Worm (Caenorhabditis elegans) whole organism, L1 larva: Measurements from ENCODE around the gene Y61B8B.3.

Experiments
- C34B4.2 ChIP-seq: sonication (generic microtip); optimal IDR thresholded peaks from 2 replicates; lab custom pipeline; 2017; ENCODE audit warnings: mild to moderate bottlenecking, missing genetic modification characterization, missing compliant biosample characterization
- ceh-63 ChIP-seq: fragments of 200-800 bp; sonication (Bioruptor generic); optimal IDR thresholded peaks from 2 replicates; lab custom pipeline; 2018; ENCODE audit warnings: mild to moderate bottlenecking, missing genetic modification characterization, missing compliant biosample characterization
- ces-1 ChIP-seq: fragments of 150-350 bp; optimal IDR thresholded peaks from 2 replicates; lab custom pipeline; 2014; ENCODE audit warnings: missing biosample characterization, missing genetic modification reagents, missing genetic modification characterization
- dsc-1 ChIP-seq: sonication (generic microtip); optimal IDR thresholded peaks from 2 replicates; lab custom pipeline; 2016; ENCODE audit warnings: mild to moderate bottlenecking, missing genetic modification characterization, missing compliant biosample characterization
- efl-3 ChIP-seq: fragments of 200-800 bp; sonication (Bioruptor generic); optimal IDR thresholded peaks from 2 replicates; lab custom pipeline; 2018; ENCODE audit warnings: mild to moderate bottlenecking, missing genetic modification characterization, missing compliant biosample characterization
- egl-13 ChIP-seq: sonication (generic microtip); optimal IDR thresholded peaks from 2 replicates; lab custom pipeline; 2016; ENCODE audit warnings: missing genotype, missing genetic modification reagents, missing genetic modification characterization, missing compliant biosample characterization
- egl-27 ChIP-seq, 2 experiments: fragments of 150-350 bp in 1 of 2; sonication (generic microtip); optimal IDR thresholded peaks; 3 replicates each; lab custom pipeline; 2017 to 2018; ENCODE audit warnings: missing biosample characterization in 2 of 2, missing genetic modification characterization in 2 of 2, missing genetic modification reagents in 2 of 2
- elt-2 ChIP-seq: sonication (generic microtip); optimal IDR thresholded peaks from 2 replicates; lab custom pipeline; 2016; ENCODE audit warnings: missing genetic modification characterization, mild to moderate bottlenecking, inconsistent platforms, missing compliant biosample characterization, missing genetic modification reagents
- elt-3 ChIP-seq, 6 experiments: fragments of 150-350 bp in 1 of 6; sonication (generic microtip); optimal IDR thresholded peaks; 2 replicates each; lab custom pipeline; 2017 to 2018; ENCODE audit warnings: missing biosample characterization in 6 of 6, missing genetic modification characterization in 6 of 6, inconsistent platforms in 1 of 6
- fkh-10 ChIP-seq: sonication (generic microtip); optimal IDR thresholded peaks from 2 replicates; lab custom pipeline; 2017; ENCODE audit warnings: missing biosample characterization, missing genetic modification reagents, missing genetic modification characterization
- fkh-4 ChIP-seq: sonication (generic microtip); optimal IDR thresholded peaks from 2 replicates; lab custom pipeline; 2016; ENCODE audit warnings: missing compliant biosample characterization, missing genetic modification characterization, borderline replicate concordance
- fos-1 ChIP-seq: fragments of 150-350 bp; optimal IDR thresholded peaks from 2 replicates; lab custom pipeline; 2014; ENCODE audit warnings: missing biosample characterization, missing genetic modification characterization
- grh-1 ChIP-seq: fragments of 200-800 bp; sonication (Bioruptor generic); IDR thresholded peaks from 2 replicates; pipeline ENCODE4 v1.3.6; 2022; ENCODE audit warnings: missing genetic modification reagents, missing genetic modification characterization, missing compliant biosample characterization
- hlh-17 ChIP-seq: fragments of 200-800 bp; sonication (Bioruptor generic); optimal IDR thresholded peaks from 2 replicates; lab custom pipeline; 2018; ENCODE audit warnings: missing genetic modification characterization, mild to moderate bottlenecking, missing compliant biosample characterization, moderate library complexity, borderline replicate concordance
- hpl-2 ChIP-seq: fragments of 150-350 bp; optimal IDR thresholded peaks from 2 replicates; lab custom pipeline; 2014; ENCODE audit warnings: missing biosample characterization, missing genetic modification reagents, missing genetic modification characterization
- jun-1 ChIP-seq: fragments of 150-350 bp; optimal IDR thresholded peaks from 2 replicates; lab custom pipeline; 2014; ENCODE audit warnings: missing biosample characterization, missing genetic modification reagents, missing genetic modification characterization
- mef-2 ChIP-seq: fragments of 150-350 bp; optimal IDR thresholded peaks from 2 replicates; lab custom pipeline; 2014; ENCODE audit warnings: missing biosample characterization, missing genetic modification characterization
- nhr-11 ChIP-seq: fragments of 150-350 bp; optimal IDR thresholded peaks from 2 replicates; lab custom pipeline; 2014; ENCODE audit warnings: missing biosample characterization, missing genetic modification characterization
- nhr-19 ChIP-seq: fragments of 200-800 bp; sonication (Bioruptor generic); conservative IDR thresholded peaks from 2 replicates; pipeline ENCODE4 v1.3.6; 2022; ENCODE audit warnings: missing genetic modification characterization, missing compliant biosample characterization
- nhr-237 ChIP-seq: fragments of 150-350 bp; optimal IDR thresholded peaks from 2 replicates; lab custom pipeline; 2014; ENCODE audit warnings: missing biosample characterization, missing genetic modification characterization
- nhr-71 ChIP-seq: sonication (generic microtip); optimal IDR thresholded peaks from 2 replicates; lab custom pipeline; 2016; ENCODE audit warnings: mild to moderate bottlenecking, missing genetic modification characterization, moderate library complexity, missing compliant biosample characterization
- nhr-84 ChIP-seq: sonication (generic microtip); optimal IDR thresholded peaks from 2 replicates; lab custom pipeline; 2017; ENCODE audit warnings: missing biosample characterization, missing genetic modification characterization
- nhr-85 ChIP-seq: sonication (generic microtip); peaks from one replicate; lab custom pipeline; 2016; ENCODE audit warnings: missing genetic modification characterization, inconsistent platforms, missing compliant biosample characterization
- nhr-90 ChIP-seq: sonication (generic microtip); optimal IDR thresholded peaks from 2 replicates; lab custom pipeline; 2016; ENCODE audit warnings: mild to moderate bottlenecking, missing genetic modification characterization, missing compliant biosample characterization; ENCODE audit not compliant: poor library complexity
- pax-3 ChIP-seq: fragments of 200-800 bp; sonication (Bioruptor generic); optimal IDR thresholded peaks from 2 replicates; lab custom pipeline; 2018; ENCODE audit warnings: mild to moderate bottlenecking, missing genetic modification characterization, moderate library complexity, missing compliant biosample characterization
- pqm-1 ChIP-seq: sonication (generic microtip); optimal IDR thresholded peaks from 3 replicates; lab custom pipeline; 2017; ENCODE audit warnings: missing biosample characterization, missing genetic modification characterization
- snu-23 ChIP-seq: sonication (generic microtip); optimal IDR thresholded peaks from 2 replicates; lab custom pipeline; 2016; ENCODE audit warnings: missing genetic modification characterization, missing compliant biosample characterization
- sox-4 ChIP-seq: sonication (generic microtip); optimal IDR thresholded peaks from 2 replicates; lab custom pipeline; 2016; ENCODE audit warnings: missing genetic modification characterization, missing compliant biosample characterization
- sptf-1 ChIP-seq: fragments of 150-350 bp; optimal IDR thresholded peaks from 2 replicates; lab custom pipeline; 2014; ENCODE audit warnings: missing biosample characterization, missing genetic modification characterization
- tbx-2 ChIP-seq: sonication (generic microtip); optimal IDR thresholded peaks from 2 replicates; lab custom pipeline; 2016; ENCODE audit warnings: missing genetic modification characterization, missing compliant biosample characterization
- unc-130 ChIP-seq: fragments of 150-350 bp; optimal IDR thresholded peaks from 2 replicates; lab custom pipeline; 2017; ENCODE audit warnings: missing biosample characterization, missing genetic modification characterization, inconsistent platforms
- unc-30 ChIP-seq: sonication (generic microtip); optimal IDR thresholded peaks from 2 replicates; lab custom pipeline; 2017; ENCODE audit warnings: missing biosample characterization, missing genetic modification characterization
- vab-15 ChIP-seq: sonication (generic microtip); optimal IDR thresholded peaks from 2 replicates; lab custom pipeline; 2017; ENCODE audit warnings: missing genotype, mild to moderate bottlenecking, missing genetic modification characterization, missing compliant biosample characterization
- xbp-1 ChIP-seq: sonication (generic microtip); optimal IDR thresholded peaks from 2 replicates; lab custom pipeline; 2016; ENCODE audit warnings: missing genetic modification characterization, missing compliant biosample characterization
- zip-4 ChIP-seq: fragments of 200-800 bp; sonication (Bioruptor generic); optimal IDR thresholded peaks from 2 replicates; lab custom pipeline; 2018; ENCODE audit warnings: mild to moderate bottlenecking, missing genetic modification characterization, moderate library complexity, missing compliant biosample characterization
- ztf-11 ChIP-seq, 2 experiments: sonication (generic microtip); optimal IDR thresholded peaks; 2 replicates each; lab custom pipeline; 2016 to 2017; ENCODE audit warnings: missing genetic modification characterization in 2 of 2, missing biosample characterization in 1 of 2, missing compliant biosample characterization in 1 of 2

The Y61B8B.3 gene

DNA sequence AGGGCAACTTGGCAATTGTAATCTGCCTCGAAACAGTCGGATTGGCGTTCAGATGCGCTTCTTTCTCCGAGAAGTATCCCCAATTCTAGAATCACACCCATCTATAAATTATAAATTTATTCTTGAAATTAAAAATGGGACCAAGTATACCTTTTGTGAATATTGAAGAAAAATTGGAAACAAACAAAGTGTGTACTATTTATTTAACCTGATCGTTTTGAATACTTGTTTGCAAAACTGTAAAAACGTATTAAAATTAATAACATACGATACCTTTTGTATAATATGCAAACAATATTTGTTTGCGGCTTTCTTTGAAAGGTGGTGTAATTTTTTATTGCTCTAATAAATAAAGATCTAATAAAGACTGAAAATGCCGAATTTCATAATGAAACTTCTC is at the start of gene Y61B8B.3:
Gene Y61B8B.3, minus strand, starts transcription at position 101 of the 400 bp plus-strand sequence.
- no peak for TF ChIP-seq dsc-1 (tag; lab: Kevin White, UChicago)
- TF ChIP-seq snu-23 (GFP tag; lab: Kevin White, UChicago) = no peak
- TF ChIP-seq egl-13 (tag; lab: Kevin White, UChicago) = no peak
- TF ChIP-seq sox-4 = no peak
- TF ChIP-seq ztf-11 (tag; optimal IDR thresholded peaks at IDR 0.05; lab: Kevin White, UChicago) = no peak
- no peak for TF ChIP-seq xbp-1 (tag; lab: Kevin White, UChicago)

ce11 chrV:17352827-17353373 is 40.6 kb upstream of the Y61B8B.3 start, which contains the start of the genes fbxa-134 and F47H4.2:
fbxa-134 (minus strand) TSS chrV:17352870.
F47H4.2 (plus strand) TSS chrV:17353323.
- no peak for TF ChIP-seq fkh-4 (tag; lab: Kevin White, UChicago)
- TF ChIP-seq elt-2 = peak; percentile 78
- TF ChIP-seq hlh-17 (GFP tag; lab: Kevin White, UChicago) = no peak
- TF ChIP-seq pax-3 (tag; lab: Kevin White, UChicago) = no peak
- no peak for TF ChIP-seq jun-1 (tag; lab: Kevin White, UChicago)
- TF ChIP-seq pqm-1 (tag; lab: Kevin White, UChicago) = peak; percentile 51

DNA sequence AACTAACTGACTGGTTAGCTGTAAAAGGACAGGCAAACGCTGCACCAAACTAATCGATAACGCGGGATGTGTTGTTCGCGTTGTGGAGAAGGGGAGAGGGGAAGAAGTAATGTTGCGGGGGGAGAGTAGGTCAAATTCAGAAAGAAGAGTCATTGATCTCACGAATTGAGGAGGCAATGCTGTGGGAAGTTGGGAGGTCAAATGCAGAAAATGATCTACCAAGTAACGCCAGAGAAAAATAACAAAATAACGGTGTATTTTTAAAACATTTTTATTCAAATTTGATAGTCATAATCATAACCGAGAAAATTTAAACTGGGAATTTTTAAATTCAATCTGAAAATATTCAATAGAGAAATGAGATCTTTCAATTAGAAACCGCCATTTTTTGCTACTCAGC is 37.8 kb upstream of the Y61B8B.3 start, which contains the start of gene lsy-27:
Gene lsy-27, minus strand, starts transcription at position 101 of the 400 bp plus-strand sequence.
- no peak for TF ChIP-seq hpl-2 (GFP tag; lab: Kevin White, UChicago)
- TF ChIP-seq nhr-85 (tag; lab: Kevin White, UChicago) = no peak
- no peak for TF ChIP-seq grh-1 (GFP tag; lab: Robert Waterston, UW)
- TF ChIP-seq unc-30 (tag; lab: Kevin White, UChicago) = no peak
- no peak for TF ChIP-seq efl-3
- no peak for TF ChIP-seq fkh-10 (GFP tag; lab: Kevin White, UChicago)
- no peak for TF ChIP-seq snu-23 (GFP tag; lab: Kevin White, UChicago)
- no peak for TF ChIP-seq nhr-19 (GFP tag; lab: Robert Waterston, UW)
- TF ChIP-seq elt-2 = no peak
- no peak for TF ChIP-seq egl-13 (tag; lab: Kevin White, UChicago)
- TF ChIP-seq vab-15 = no peak
- no peak for TF ChIP-seq nhr-90 (tag; lab: Kevin White, UChicago)
- TF ChIP-seq zip-4 = no peak
- TF ChIP-seq mef-2 = no peak
- no peak for TF ChIP-seq nhr-71
- no peak for TF ChIP-seq elt-3 (tag; optimal IDR thresholded peaks at IDR 0.05; lab: Kevin White, UChicago)
- no peak for TF ChIP-seq sptf-1
- no peak for TF ChIP-seq fos-1
- TF ChIP-seq pqm-1 (tag; lab: Kevin White, UChicago) = no peak

- TF ChIP-seq egl-27 (tag; optimal IDR thresholded peaks at IDR 0.05; lab: Kevin White, UChicago) = no peak
- no peak for TF ChIP-seq nhr-237
- no peak for TF ChIP-seq ceh-63 (GFP tag; lab: Kevin White, UChicago)
- TF ChIP-seq efl-3 = no peak
- no peak for TF ChIP-seq tbx-2 (tag; lab: Kevin White, UChicago)
- TF ChIP-seq nhr-85 (tag; lab: Kevin White, UChicago) = no peak
- no peak for TF ChIP-seq nhr-11
- TF ChIP-seq nhr-84 (tag; lab: Kevin White, UChicago) = no peak
- TF ChIP-seq unc-130 (tag; lab: Kevin White, UChicago) = no peak
- no peak for TF ChIP-seq xbp-1 (tag; lab: Kevin White, UChicago)
- TF ChIP-seq ces-1 (GFP tag; lab: Kevin White, UChicago) = no peak
- TF ChIP-seq C34B4.2 (tag; lab: Kevin White, UChicago) = no peak
Observed at ce11 chrV:17347602-17348001, 35.3 kb upstream of the Y61B8B.3 start, which contains the start of gene skr-5. skr-5 (plus strand) TSS chrV:17347902.
